Worm (Caenorhabditis elegans) whole organism, L2 larva: Measurements from ENCODE around the gene daf-5.

Experiments
- aly-2 ChIP-seq: fragments of 150-350 bp; optimal IDR thresholded peaks from 2 replicates; lab custom pipeline; 2014; ENCODE audit warnings: missing biosample characterization, missing genetic modification characterization
- lin-11 ChIP-seq: fragments of 150-350 bp; sonication (generic microtip); optimal IDR thresholded peaks from 2 replicates; lab custom pipeline; 2014; ENCODE audit warnings: missing biosample characterization, missing genetic modification characterization, inconsistent platforms, mixed read lengths
- lin-39 ChIP-seq: fragments of 150-350 bp; optimal IDR thresholded peaks from 2 replicates; lab custom pipeline; 2014; ENCODE audit warnings: missing biosample characterization, missing genetic modification reagents, missing genetic modification characterization
- lsy-2 ChIP-seq, 2 experiments: fragments of 150-350 bp in 1 of 2; sonication (generic microtip) in 1 of 2; optimal IDR thresholded peaks; 2 replicates each; lab custom pipeline; 2014 to 2017; ENCODE audit warnings: missing biosample characterization in 2 of 2, missing genetic modification characterization in 2 of 2
- nhr-10 ChIP-seq: sonication (generic microtip); optimal IDR thresholded peaks from 2 replicates; lab custom pipeline; 2017; ENCODE audit warnings: missing biosample characterization, missing genetic modification characterization
- nhr-237 ChIP-seq: fragments of 150-350 bp; optimal IDR thresholded peaks from 2 replicates; lab custom pipeline; 2014; ENCODE audit warnings: missing biosample characterization, missing genetic modification characterization
- ztf-11 ChIP-seq: sonication (generic microtip); optimal IDR thresholded peaks from 2 replicates; lab custom pipeline; 2017; ENCODE audit warnings: missing biosample characterization, missing genetic modification characterization
- ztf-4 ChIP-seq: fragments of 150-350 bp; optimal IDR thresholded peaks from 2 replicates; lab custom pipeline; 2014; ENCODE audit warnings: missing biosample characterization, missing genetic modification characterization

ce11 chrII:14005183-14005582 is 46.9 kb downstream of the daf-5 start:
- TF ChIP-seq lin-39 (tag; lab: Kevin White, UChicago) = no peak
- TF ChIP-seq nhr-237 = no peak
- no peak for TF ChIP-seq nhr-10 (tag; lab: Kevin White, UChicago)
- TF ChIP-seq ztf-11 = no peak
- no peak for TF ChIP-seq aly-2 (tag; lab: Kevin White, UChicago)
- TF ChIP-seq ztf-4 (tag; lab: Kevin White, UChicago) = no peak
- no peak for TF ChIP-seq lin-11 (tag; lab: Kevin White, UChicago)
- TF ChIP-seq lsy-2 (tag; optimal IDR thresholded peaks at IDR 0.05; lab: Kevin White, UChicago) = no peak
